Worm (Caenorhabditis elegans) whole organism, early embryonic: Measurements from ENCODE around the gene srt-27.

Experiments used
- ama-1 ChIP-seq: fragments of 150-350 bp; optimal IDR thresholded peaks from 2 replicates; lab custom pipeline; 2014
- ceh-36 ChIP-seq: sonication (generic microtip); optimal IDR thresholded peaks from 2 replicates; lab custom pipeline; 2016; ENCODE audit warnings: missing genetic modification characterization, inconsistent platforms, missing compliant biosample characterization
- flt-1 ChIP-seq: fragments of 200-800 bp; sonication (Bioruptor generic); IDR thresholded peaks from 2 replicates; pipeline ENCODE4 v1.3.6; 2022; ENCODE audit warnings: missing genetic modification characterization, missing compliant biosample characterization
- hmg-4 ChIP-seq: fragments of 200-800 bp; sonication (Bioruptor generic); optimal IDR thresholded peaks from 2 replicates; lab custom pipeline; 2018; ENCODE audit warnings: mild to moderate bottlenecking, missing genetic modification characterization, missing compliant biosample characterization
- scrt-1 ChIP-seq: fragments of 200-800 bp; sonication (Bioruptor generic); IDR thresholded peaks from 2 replicates; pipeline ENCODE4 v1.3.6; 2022; ENCODE audit warnings: missing genetic modification characterization, missing compliant biosample characterization
- tbx-37 ChIP-seq: fragments of 200-800 bp; sonication (Bioruptor generic); conservative IDR thresholded peaks from 2 replicates; pipeline ENCODE4 v1.3.6; 2022; ENCODE audit warnings: missing genetic modification reagents, missing genetic modification characterization, missing compliant biosample characterization

DNA sequence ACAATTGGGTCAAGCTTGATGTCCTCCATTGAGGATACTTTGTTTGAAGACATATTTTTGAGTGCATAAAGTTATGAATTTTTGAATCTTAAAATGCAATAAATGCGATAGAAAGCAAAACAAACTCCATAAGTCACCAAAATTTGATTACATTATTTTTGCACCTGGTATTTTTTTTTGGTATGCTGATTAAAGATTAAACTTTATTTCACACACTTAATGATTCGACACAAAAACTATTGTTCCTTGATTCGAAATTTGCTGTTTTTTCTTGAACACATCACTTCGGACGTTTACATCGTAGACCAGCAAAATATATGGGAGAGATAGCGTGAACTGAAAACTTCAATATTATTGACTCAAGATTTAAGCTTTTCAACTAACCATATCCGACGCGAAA lies 19.6 kb upstream of the srt-27 start, which contains the start of gene srg-61:
- TF ChIP-seq ama-1 (no peak), ceh-36 (tag; lab: Kevin White, UChicago) (no peak), hmg-4 (GFP tag; lab: Kevin White, UChicago) (no peak), tbx-37 (GFP tag; lab: Robert Waterston, UW) (no peak), flt-1 (GFP tag; lab: Robert Waterston, UW) (no peak), scrt-1 (no peak)
